Fruit fly (Drosophila melanogaster): Measurements from ENCODE around the gene hdm.
A peak's percentile ranks its signal among the peaks of the same experiment; 100 is the strongest.

The hdm gene

DNA sequence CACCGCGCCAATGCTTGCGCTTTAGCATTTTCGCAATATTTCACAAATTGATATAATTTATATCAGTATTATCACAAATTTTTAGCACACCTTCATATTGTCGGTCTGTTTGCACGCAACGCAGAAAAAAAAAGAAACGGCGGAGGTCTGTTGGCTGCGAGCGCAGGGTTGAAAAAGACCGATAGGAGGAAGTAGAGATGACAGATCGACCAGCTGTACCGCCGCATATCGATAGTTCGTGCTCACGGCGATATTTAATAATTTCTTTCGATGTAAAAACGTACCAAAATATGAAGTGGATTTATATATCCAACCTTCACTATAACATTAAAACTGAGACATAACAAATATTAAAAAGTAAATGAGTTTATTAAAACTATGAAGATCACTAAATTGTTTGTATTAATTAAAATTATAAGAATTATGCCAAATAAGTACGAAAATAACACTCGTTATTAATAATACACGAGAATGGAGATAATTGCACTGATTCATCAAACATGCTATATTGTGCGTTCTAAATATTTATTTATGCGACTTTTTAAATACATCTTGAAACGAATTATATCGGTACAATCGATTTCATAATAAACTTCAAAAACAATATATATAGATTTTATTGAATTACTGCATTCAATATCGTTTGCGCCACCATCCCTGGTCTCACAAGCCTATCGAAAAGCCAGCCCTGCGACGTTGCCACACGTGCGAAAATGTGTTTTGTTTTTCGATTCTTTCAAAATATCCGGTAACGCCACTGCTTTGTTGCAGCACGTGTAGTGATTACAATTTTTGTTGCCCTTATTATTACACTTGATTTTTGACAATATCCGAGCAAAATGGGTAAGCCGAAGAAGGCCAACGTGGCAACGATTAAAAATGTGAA, 18.5 kb downstream of the hdm start, which contains the start of the genes RpS6 and bys (continued):
- peak; percentile 6 for TF ChIP-seq CG31365 (tag; optimal IDR thresholded peaks at IDR 0.05)
- peak; percentile 35 for TF ChIP-seq Antp (GFP tag; optimal IDR thresholded peaks at IDR 0.05)
- TF ChIP-seq CG8388 (GFP tag; optimal IDR thresholded peaks at IDR 0.05): peak; percentile 20
- TF ChIP-seq HmgD (GFP tag; optimal IDR thresholded peaks at IDR 0.05): no peak
- peak; percentile 87 for TF ChIP-seq CG16813 (GFP tag; IDR thresholded peaks at IDR 0.05; ENCODE audit: partially characterized antibody)
- no peak for TF ChIP-seq CG8290 (GFP tag; optimal IDR thresholded peaks at IDR 0.05)
- TF ChIP-seq CG8290 (tag; optimal IDR thresholded peaks at IDR 0.05): peak in 1 of 2 experiments; percentile 65
- TF ChIP-seq Nf-YB (GFP tag; optimal IDR thresholded peaks at IDR 0.05): peak; percentile 3
- TF ChIP-seq p53 (GFP tag; optimal IDR thresholded peaks at IDR 0.05): peak; percentile 21
- peak; percentile 38 for TF ChIP-seq ind (GFP tag; optimal IDR thresholded peaks at IDR 0.05)
- TF ChIP-seq Myb (GFP tag; optimal IDR thresholded peaks at IDR 0.05): no peak
- peak; percentile 32 for TF ChIP-seq her (GFP tag; optimal IDR thresholded peaks at IDR 0.05)
- no peak for TF ChIP-seq bowl (GFP tag; IDR thresholded peaks at IDR 0.05)
- TF ChIP-seq CG10274 (GFP tag; optimal IDR thresholded peaks at IDR 0.05): peak; percentile 46
- no peak for TF ChIP-seq NC2α (GFP tag; optimal IDR thresholded peaks at IDR 0.05)
- no peak for TF ChIP-seq corto (GFP tag; optimal IDR thresholded peaks at IDR 0.05)
- peak; percentile 49 for TF ChIP-seq CG7556 (GFP tag; optimal IDR thresholded peaks at IDR 0.05)
- TF ChIP-seq lab (GFP tag; optimal IDR thresholded peaks at IDR 0.05): peak; percentile 80
- peak; percentile 92 for TF ChIP-seq Opbp (GFP tag; IDR thresholded peaks at IDR 0.05; ENCODE audit: partially characterized antibody)
- TF ChIP-seq kni (GFP tag; optimal IDR thresholded peaks at IDR 0.05): peak; percentile 30
- 0 out of 2 replicates have a peak, but pooled peaks have one; percentile 23 for TF ChIP-seq sim (GFP tag; IDR thresholded peaks at IDR 0.05)
- peak; percentile 81 for TF ChIP-seq NFAT (GFP tag; IDR thresholded peaks at IDR 0.05)
- no peak for TF ChIP-seq Poxn (GFP tag; IDR thresholded peaks at IDR 0.05)
- TF ChIP-seq gro (GFP tag; optimal IDR thresholded peaks at IDR 0.05): peak; percentile 62
- no peak for TF ChIP-seq CkIIα-i1 (GFP tag; IDR thresholded peaks at IDR 0.05)
- TF ChIP-seq CG2202 (tag; optimal IDR thresholded peaks at IDR 0.05): peak; percentile 14
- TF ChIP-seq Oli (tag; optimal IDR thresholded peaks at IDR 0.05): peak; percentile 33
- TF ChIP-seq CG3163 (GFP tag; optimal IDR thresholded peaks at IDR 0.05): no peak
- TF ChIP-seq H2.0 (GFP tag; IDR thresholded peaks at IDR 0.05): peak; percentile 33; the same call in 1 of the 2 replicates
- peak; percentile 73 for TF ChIP-seq CG32532 (GFP tag; IDR thresholded peaks at IDR 0.05)
- TF ChIP-seq CG12659 (GFP tag; optimal IDR thresholded peaks at IDR 0.05): peak; percentile 65
- peak; percentile 57 for TF ChIP-seq Fer3 (tag; optimal IDR thresholded peaks at IDR 0.05)
- peak; percentile 19 for TF ChIP-seq Dp (GFP tag; optimal IDR thresholded peaks at IDR 0.05)
- peak; percentile 24 for TF ChIP-seq CG15269 (tag; optimal IDR thresholded peaks at IDR 0.05)
- peak; percentile 40; the same call in 1 of the 2 replicates for TF ChIP-seq Ada2b (GFP tag; IDR thresholded peaks at IDR 0.05)
- no peak for TF ChIP-seq Usf (GFP tag; optimal IDR thresholded peaks at IDR 0.05)
- peak; percentile 37 for TF ChIP-seq Ets65A (GFP tag)
- no peak for TF ChIP-seq CG18764 (GFP tag; optimal IDR thresholded peaks at IDR 0.05)
- no peak for TF ChIP-seq emc (GFP tag; optimal IDR thresholded peaks at IDR 0.05)
- TF ChIP-seq exex (tag; optimal IDR thresholded peaks at IDR 0.05): no peak
- no peak for TF ChIP-seq Blimp-1 (GFP tag; optimal IDR thresholded peaks at IDR 0.05)
- no peak for TF ChIP-seq gt (GFP tag; IDR thresholded peaks at IDR 0.05)
- peak; percentile 12; the same call in 1 of the 2 replicates for TF ChIP-seq E2f1 (GFP tag; IDR thresholded peaks at IDR 0.05)
- no peak for TF ChIP-seq esg (GFP tag; conservative IDR thresholded peaks at IDR 0.05)
- TF ChIP-seq CG4282 (GFP tag; optimal IDR thresholded peaks at IDR 0.05): no peak
- TF ChIP-seq CG3065 (GFP tag; optimal IDR thresholded peaks at IDR 0.05): no peak
- peak; percentile 55 for TF ChIP-seq CG2875 (GFP tag; optimal IDR thresholded peaks at IDR 0.05)
- peak; percentile 51 for TF ChIP-seq CG6813 (GFP tag; optimal IDR thresholded peaks at IDR 0.05)
- peak; percentile 12; the same call in 1 of the 2 replicates for TF ChIP-seq wdn (GFP tag; IDR thresholded peaks at IDR 0.05)
